Worm (Caenorhabditis elegans): ENCODE measurements around the gene rsd-2.

ce11 chrIV:13538901-13539300 is 1.2 kb downstream of the rsd-2 start:
- TF ChIP-seq zag-1 (tag; optimal IDR thresholded peaks at IDR 0.05) (no peak), ces-1 (GFP tag; optimal IDR thresholded peaks at IDR 0.05) (no peak), lin-39 (tag; optimal IDR thresholded peaks at IDR 0.05) (no peak)
